Fruit fly (Drosophila melanogaster) whole organism: ENCODE results near the gene CG7131.

Experiments
- Dll ChIP-seq: fragments of >200 bp; optimal IDR thresholded peaks from 2 replicates; lab custom pipeline; 2017
- psq ChIP-seq: fragments of >200 bp; optimal IDR thresholded peaks from 2 replicates; lab custom pipeline; 2017

DNA sequence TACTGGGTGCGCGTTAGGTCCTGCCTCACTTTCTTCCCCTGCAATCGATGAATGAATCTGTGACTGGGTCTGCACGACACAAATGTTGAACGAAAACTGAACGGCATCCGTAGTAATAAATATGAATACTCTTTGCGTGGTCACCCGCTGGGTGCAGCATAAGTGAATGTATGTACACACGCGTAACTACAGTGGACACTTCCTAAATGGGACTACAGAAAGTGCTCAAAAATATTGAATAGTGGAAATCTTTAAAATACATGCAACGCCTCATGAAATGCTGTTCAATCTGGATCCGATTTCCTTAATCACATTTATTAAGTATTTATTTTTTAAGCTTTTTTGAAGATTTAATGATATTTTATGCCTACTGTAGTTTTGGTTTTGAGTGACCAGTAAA, 40.3 kb upstream of the CG7131 start, which contains the start of gene naz:
- no peak for TF ChIP-seq Dll
- TF ChIP-seq psq (lab: Kevin White, UChicago), result no peak
